Worm (Caenorhabditis elegans): ENCODE measurements around the gene F10C5.3.

DNA sequence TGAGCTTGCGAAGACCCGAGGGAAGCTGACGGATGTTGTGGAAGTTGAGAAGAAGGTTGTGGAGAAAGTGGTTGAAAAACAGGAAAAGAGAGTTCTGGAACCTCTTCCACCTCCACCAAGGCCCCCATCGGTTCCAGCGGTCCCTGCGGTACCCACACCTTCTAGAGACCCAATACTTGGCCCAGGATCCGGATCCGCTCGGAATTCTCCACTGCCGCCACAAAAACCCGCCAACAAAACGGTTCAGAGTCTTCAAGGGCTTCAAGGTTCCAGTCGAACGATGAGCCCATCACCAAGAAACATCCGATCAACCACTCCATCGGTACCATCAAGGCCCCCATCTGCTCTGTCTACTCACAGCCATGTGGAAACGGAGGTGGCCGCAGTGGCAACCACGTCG is 46.6 kb upstream of the F10C5.3 start:
- TF ChIP-seq rnt-1 (tag; optimal IDR thresholded peaks at IDR 0.05) (no peak), K02D7.2 (tag; optimal IDR thresholded peaks at IDR 0.05) (no peak), tbx-2 (tag; optimal IDR thresholded peaks at IDR 0.05) (no peak), zip-5 (tag; optimal IDR thresholded peaks at IDR 0.05) (no peak), pax-1 (tag; optimal IDR thresholded peaks at IDR 0.05) (no peak), nhr-11 (tag; optimal IDR thresholded peaks at IDR 0.05) (no peak), pag-3 (tag; optimal IDR thresholded peaks at IDR 0.05; ENCODE audit: borderline replicate concordance) (no peak), lin-11 (tag; optimal IDR thresholded peaks at IDR 0.05) (no peak), ceh-45 (GFP tag; IDR thresholded peaks at IDR 0.05) (no peak), fkh-6 (tag; optimal IDR thresholded peaks at IDR 0.05) (no peak), eyg-1 (tag; optimal IDR thresholded peaks at IDR 0.05) (no peak), hlh-13 (GFP tag; optimal IDR thresholded peaks at IDR 0.05) (no peak), elt-2 (tag; optimal IDR thresholded peaks at IDR 0.05) (no peak)
